Fruit fly (Drosophila melanogaster) whole organism, embryonic: ENCODE data around the gene Sec10.
A peak's percentile ranks its signal among the peaks of the same experiment; 100 is the strongest.

ENCODE experiments used
- B-H2 ChIP-seq: fragments of 200-800 bp; sonication (Bioruptor generic); optimal IDR thresholded peaks from 2 replicates; lab custom pipeline; 2018; ENCODE audit warnings: missing biosample characterization, mild to moderate bottlenecking, missing genetic modification characterization
- CG10147 ChIP-seq: fragments of 200-800 bp; sonication (Bioruptor generic); optimal IDR thresholded peaks from 2 replicates; lab custom pipeline; 2019; ENCODE audit warnings: missing biosample characterization, mild to moderate bottlenecking, missing genetic modification characterization, moderate library complexity
- CG10267 ChIP-seq: fragments of 200-800 bp; sonication (Bioruptor generic); optimal IDR thresholded peaks from 2 replicates; lab custom pipeline; 2018; ENCODE audit warnings: missing biosample characterization, mild to moderate bottlenecking, missing genetic modification characterization, moderate library complexity
- CG11398 ChIP-seq: fragments of 200-800 bp; sonication (Bioruptor generic); optimal IDR thresholded peaks from 2 replicates; lab custom pipeline; 2016; ENCODE audit warnings: missing biosample characterization, missing genetic modification characterization
- CG11456 ChIP-seq: fragments of 200-800 bp; sonication (Bioruptor generic); IDR thresholded peaks from 3 replicates; pipeline ENCODE4 v1.3.6; 2022; ENCODE audit warnings: missing biosample characterization, missing genetic modification characterization
- CG14014 ChIP-seq: fragments of 200-800 bp; sonication (Bioruptor generic); IDR thresholded peaks from 2 replicates; pipeline ENCODE4 v1.3.6; 2022; ENCODE audit warnings: missing biosample characterization, missing genetic modification characterization
- CG14710 ChIP-seq: fragments of 200-800 bp; sonication (Bioruptor generic); optimal IDR thresholded peaks from 3 replicates; lab custom pipeline; 2019; ENCODE audit warnings: missing biosample characterization, mild to moderate bottlenecking, missing genetic modification characterization, moderate library complexity
- CG1529 ChIP-seq: fragments of 200-800 bp; sonication (Bioruptor generic); optimal IDR thresholded peaks from 3 replicates; lab custom pipeline; 2018; ENCODE audit warnings: missing biosample characterization, missing genetic modification characterization
- CG17829 ChIP-seq: fragments of 200-800 bp; optimal IDR thresholded peaks from 2 replicates; lab custom pipeline; 2019; ENCODE audit warnings: missing biosample characterization, mild to moderate bottlenecking, missing genetic modification characterization, moderate library complexity
- CG1832 ChIP-seq: fragments of 200-800 bp; sonication (Bioruptor generic); optimal IDR thresholded peaks from 2 replicates; lab custom pipeline; 2017; ENCODE audit warnings: missing biosample characterization, mild to moderate bottlenecking, missing genetic modification characterization, inconsistent platforms
- CG2116 ChIP-seq: fragments of 200-800 bp; sonication (Bioruptor generic); optimal IDR thresholded peaks from 3 replicates; lab custom pipeline; 2018; ENCODE audit warnings: missing biosample characterization, mild to moderate bottlenecking, missing genetic modification characterization
- CG2129 ChIP-seq: fragments of 200-800 bp; sonication (Bioruptor generic); IDR thresholded peaks from 2 replicates; pipeline ENCODE4 v1.3.6; 2022; ENCODE audit warnings: missing biosample characterization, missing genetic modification characterization; ENCODE audit not compliant: partially characterized antibody
- CG2875 ChIP-seq: fragments of 200-800 bp; sonication (Bioruptor generic); optimal IDR thresholded peaks from 2 replicates; lab custom pipeline; 2017; ENCODE audit warnings: missing biosample characterization, mild to moderate bottlenecking, missing genetic modification characterization, missing genetic modification reagents
- CG31441 ChIP-seq: fragments of 200-800 bp; sonication (Bioruptor generic); IDR thresholded peaks from 2 replicates; pipeline ENCODE4 v1.3.6; 2022; ENCODE audit warnings: missing biosample characterization, missing genetic modification characterization
- CG34224 ChIP-seq: fragments of 200-800 bp; sonication (Bioruptor generic); IDR thresholded peaks from 3 replicates; pipeline ENCODE4 v1.3.6; 2022; ENCODE audit warnings: missing biosample characterization, missing genetic modification characterization; ENCODE audit not compliant: partially characterized antibody
- CG34376 ChIP-seq: fragments of 200-800 bp; sonication (Bioruptor generic); optimal IDR thresholded peaks from 2 replicates; lab custom pipeline; 2018; ENCODE audit warnings: missing biosample characterization, mild to moderate bottlenecking, missing genetic modification characterization
- CG3726 ChIP-seq: fragments of 200-800 bp; sonication (Bioruptor generic); IDR thresholded peaks from 3 replicates; pipeline ENCODE4, ENCODE4 v1.3.6; 2022; ENCODE audit warnings: missing biosample characterization, missing genetic modification characterization
- CG3847 ChIP-seq: fragments of 200-800 bp; sonication (Bioruptor generic); IDR thresholded peaks from 2 replicates; pipeline ENCODE4 v1.3.6; 2022; ENCODE audit warnings: missing biosample characterization, missing genetic modification characterization
- CG3995 ChIP-seq: fragments of 200-800 bp; sonication (Bioruptor generic); optimal IDR thresholded peaks from 3 replicates; lab custom pipeline; 2016; ENCODE audit warnings: missing biosample characterization, missing genetic modification characterization
- CG8765 ChIP-seq: fragments of 200-800 bp; sonication (Bioruptor generic); IDR thresholded peaks from 2 replicates; pipeline ENCODE4 v1.3.6; 2022; ENCODE audit warnings: missing biosample characterization, missing genetic modification characterization
- D19B ChIP-seq: fragments of 200-800 bp; sonication (Bioruptor generic); optimal IDR thresholded peaks from 2 replicates; lab custom pipeline; 2017; ENCODE audit warnings: missing biosample characterization, mild to moderate bottlenecking, missing genetic modification characterization
- Dek ChIP-seq: fragments of 200-800 bp; sonication (Bioruptor generic); optimal IDR thresholded peaks from 3 replicates; lab custom pipeline; 2019; ENCODE audit warnings: missing biosample characterization, mild to moderate bottlenecking, missing genetic modification characterization, moderate library complexity
- Dip3 ChIP-seq: fragments of 200-800 bp; sonication (Bioruptor generic); optimal IDR thresholded peaks from 3 replicates; lab custom pipeline; 2016; ENCODE audit warnings: missing biosample characterization, missing genetic modification characterization
- Gug ChIP-seq: fragments of 200-800 bp; sonication (Bioruptor generic); IDR thresholded peaks from 4 replicates; pipeline ENCODE4 v1.3.6; 2022; ENCODE audit warnings: missing biosample characterization, missing genetic modification characterization
- HHEX ChIP-seq: fragments of 200-800 bp; sonication (Bioruptor generic); optimal IDR thresholded peaks from 3 replicates; lab custom pipeline; 2017; ENCODE audit warnings: missing biosample characterization, mild to moderate bottlenecking, missing genetic modification characterization, missing genetic modification reagents
- HLH4C ChIP-seq: fragments of 200-800 bp; sonication (Bioruptor generic); IDR thresholded peaks from 3 replicates; pipeline ENCODE4 v1.3.6; 2022; ENCODE audit warnings: missing biosample characterization, missing genetic modification characterization; ENCODE audit not compliant: partially characterized antibody
- HmgZ ChIP-seq: fragments of 200-800 bp; sonication (Bioruptor generic); optimal IDR thresholded peaks from 2 replicates; lab custom pipeline; 2018; ENCODE audit warnings: missing biosample characterization, mild to moderate bottlenecking, missing genetic modification characterization
- Hr39 ChIP-seq: fragments of >200 bp; optimal IDR thresholded peaks from 2 replicates; lab custom pipeline; 2017
- Myb ChIP-seq: fragments of 200-800 bp; sonication (Bioruptor generic); optimal IDR thresholded peaks from 2 replicates; lab custom pipeline; 2016; ENCODE audit warnings: missing biosample characterization, missing genetic modification characterization
- Oli ChIP-seq: fragments of 200-800 bp; sonication (Bioruptor generic); optimal IDR thresholded peaks from 2 replicates; lab custom pipeline; 2018; ENCODE audit warnings: missing biosample characterization, mild to moderate bottlenecking, missing genetic modification characterization, moderate library complexity
- Opbp ChIP-seq: fragments of 200-800 bp; sonication (Bioruptor generic); IDR thresholded peaks from 3 replicates; pipeline ENCODE4 v1.3.6; 2022; ENCODE audit warnings: missing biosample characterization, missing genetic modification characterization; ENCODE audit not compliant: partially characterized antibody
- Ssrp ChIP-seq: fragments of 200-800 bp; sonication (Bioruptor generic); optimal IDR thresholded peaks from 2 replicates; lab custom pipeline; 2018; ENCODE audit warnings: missing biosample characterization, mild to moderate bottlenecking, missing genetic modification characterization, moderate library complexity
- Trl ChIP-seq, 3 experiments: fragments of >200 bp in 2 of 3; fragments of 200-800 bp in 1 of 3; sonication (Bioruptor generic) in 1 of 3; optimal IDR thresholded peaks; 2 replicates in 1 of 3; 3 replicates in 2 of 3; lab custom pipeline; 2016 to 2017; ENCODE audit warnings: missing biosample characterization in 1 of 3, missing genetic modification characterization in 1 of 3
- Xrp1 ChIP-seq: fragments of 200-800 bp; sonication (Bioruptor generic); IDR thresholded peaks from 2 replicates; pipeline ENCODE4 v1.3.6; 2022; ENCODE audit warnings: missing biosample characterization, missing genetic modification characterization
- bbx ChIP-seq: fragments of 200-800 bp; sonication (Bioruptor generic); IDR thresholded peaks from 2 replicates; pipeline ENCODE4 v1.3.6; 2022; ENCODE audit warnings: missing biosample characterization, missing genetic modification characterization; ENCODE audit not compliant: partially characterized antibody
- chn ChIP-seq: fragments of 200-800 bp; sonication (Bioruptor generic); optimal IDR thresholded peaks from 2 replicates; lab custom pipeline; 2016; ENCODE audit warnings: missing biosample characterization, missing genetic modification characterization
- croc ChIP-seq: fragments of 200-800 bp; sonication (Bioruptor generic); conservative IDR thresholded peaks from 3 replicates; pipeline ENCODE4 v1.3.6; 2022; ENCODE audit warnings: missing biosample characterization, missing genetic modification characterization
- crol ChIP-seq: fragments of 200-800 bp; sonication (Bioruptor generic); IDR thresholded peaks from 2 replicates; pipeline ENCODE4 v1.3.6; 2022; ENCODE audit warnings: missing biosample characterization, missing genetic modification characterization
- dati ChIP-seq: fragments of 200-800 bp; sonication (Bioruptor generic); IDR thresholded peaks from 2 replicates; pipeline ENCODE4 v1.3.6; 2022; ENCODE audit warnings: missing biosample characterization, missing genetic modification characterization
- kay ChIP-seq: fragments of 200-800 bp; sonication (Bioruptor generic); optimal IDR thresholded peaks from 2 replicates; lab custom pipeline; 2016; ENCODE audit warnings: missing biosample characterization, missing genetic modification characterization
- klu ChIP-seq: fragments of 200-800 bp; sonication (Bioruptor generic); IDR thresholded peaks from 2 replicates; pipeline ENCODE4 v1.3.6; 2022; ENCODE audit warnings: missing biosample characterization, missing genetic modification characterization
- nau ChIP-seq: fragments of 200-800 bp; sonication (Bioruptor generic); optimal IDR thresholded peaks from 3 replicates; lab custom pipeline; 2017; ENCODE audit warnings: missing biosample characterization, mild to moderate bottlenecking, missing genetic modification characterization, missing genetic modification reagents
- pan ChIP-seq, 4 experiments: fragments of >200 bp in 3 of 4; fragments of 200-800 bp in 1 of 4; sonication (Bioruptor generic) in 1 of 4; optimal IDR thresholded peaks in 3 of 4; IDR thresholded peaks in 1 of 4; 2 replicates each; pipeline versions ENCODE4 v1.3.6 to Lab custom; 2017 to 2022; ENCODE audit warnings: missing biosample characterization in 2 of 4, missing genetic modification characterization in 2 of 4, mixed read lengths in 1 of 4
- pho ChIP-seq: fragments of 200-800 bp; sonication (Bioruptor generic); optimal IDR thresholded peaks from 2 replicates; lab custom pipeline; 2016; ENCODE audit warnings: missing biosample characterization, missing genetic modification characterization
- pros ChIP-seq: fragments of 200-800 bp; sonication (Bioruptor generic); optimal IDR thresholded peaks from 3 replicates; lab custom pipeline; 2019; ENCODE audit warnings: missing biosample characterization, mild to moderate bottlenecking, missing genetic modification characterization, moderate library complexity
- psq ChIP-seq: fragments of 200-800 bp; sonication (Bioruptor generic); optimal IDR thresholded peaks from 2 replicates; lab custom pipeline; 2017; ENCODE audit warnings: missing biosample characterization, missing genetic modification characterization
- rib ChIP-seq: fragments of 200-800 bp; sonication (Bioruptor generic); IDR thresholded peaks from 2 replicates; pipeline ENCODE4 v1.3.6; 2022; ENCODE audit warnings: missing biosample characterization, missing genetic modification characterization
- tx ChIP-seq: fragments of 200-800 bp; sonication (Bioruptor generic); optimal IDR thresholded peaks from 2 replicates; lab custom pipeline; 2016; ENCODE audit warnings: missing biosample characterization, missing genetic modification characterization
- zen2 ChIP-seq: fragments of 200-800 bp; sonication (Bioruptor generic); IDR thresholded peaks from 3 replicates; pipeline ENCODE4 v1.3.6; 2022; ENCODE audit warnings: missing biosample characterization, missing genetic modification characterization; ENCODE audit not compliant: partially characterized antibody

Gene Sec10

dm6 chr3R:24108902-24109389 lies 25.7 kb upstream of the Sec10 start, which contains the start of the genes eIF4EHP and CG18428 (continued):
- TF ChIP-seq crol (GFP tag; lab: Robert Waterston, UW) (no peak), CG14710 (tag; lab: Kevin White, UChicago) (peak; percentile 99), Trl (optimal IDR thresholded peaks at IDR 0.05; lab: Kevin White, UChicago) (no peak), Trl (GFP tag; optimal IDR thresholded peaks at IDR 0.05; lab: Kevin White, UChicago) (peak; percentile 84), CG34224 (GFP tag; lab: Robert Waterston, UW) (no peak), chn (GFP tag; lab: Kevin White, UChicago) (peak; percentile 88), HLH4C (GFP tag; lab: Robert Waterston, UW) (no peak), nau (GFP tag; lab: Kevin White, UChicago) (peak; percentile 96), Gug (peak; percentile 96), pros (peak; percentile 81), CG11398 (GFP tag; lab: Kevin White, UChicago) (peak; percentile 79), CG11456 (GFP tag; lab: Robert Waterston, UW) (peak; percentile 98), D19B (GFP tag; lab: Kevin White, UChicago) (peak; percentile 99), CG3847 (GFP tag; lab: Robert Waterston, UW) (no peak), Dek (tag; lab: Kevin White, UChicago) (peak; percentile 99), CG14014 (GFP tag; lab: Robert Waterston, UW) (no peak), bbx (GFP tag; lab: Robert Waterston, UW) (no peak), Hr39 (lab: Kevin White, UChicago) (no peak), rib (GFP tag; lab: Robert Waterston, UW) (no peak), CG1832 (GFP tag; lab: Kevin White, UChicago) (no peak), pho (GFP tag; lab: Kevin White, UChicago) (peak; percentile 88), CG10267 (tag; lab: Kevin White, UChicago) (peak; percentile 100), Myb (GFP tag; lab: Kevin White, UChicago) (peak; percentile 70), Oli (peak; percentile 99), kay (GFP tag; lab: Kevin White, UChicago) (peak; percentile 94), CG34376 (peak; percentile 98), Ssrp (tag; lab: Kevin White, UChicago) (peak; percentile 100), CG2116 (GFP tag; lab: Kevin White, UChicago) (peak; percentile 89), CG3726 (no peak; the same call in 2 of the 3 replicates), HmgZ (tag; lab: Kevin White, UChicago) (peak; percentile 99), CG31441 (GFP tag; lab: Robert Waterston, UW) (no peak), CG2875 (peak; percentile 94), CG1529 (GFP tag; lab: Kevin White, UChicago) (peak; percentile 98), CG8765 (GFP tag; lab: Robert Waterston, UW) (0 out of 2 replicates have a peak, but pooled peaks have one; percentile 98), klu (GFP tag; lab: Robert Waterston, UW) (no peak; the same call in 1 of the 2 replicates), Xrp1 (no peak), CG10147 (GFP tag; lab: Kevin White, UChicago) (peak; percentile 100), CG2129 (GFP tag; lab: Robert Waterston, UW) (no peak), pan (optimal IDR thresholded peaks at IDR 0.05; lab: Kevin White, UChicago) (peak in 1 of 2 experiments; percentile 73), pan (GFP tag; optimal IDR thresholded peaks at IDR 0.05 in 1 of 2, IDR thresholded peaks at IDR 0.05 in 1 of 2) (peak in 1 of 2 experiments; percentile 73), dati (GFP tag; lab: Robert Waterston, UW) (no peak), zen2 (GFP tag; lab: Robert Waterston, UW) (no peak), B-H2 (GFP tag; lab: Kevin White, UChicago) (peak; percentile 100), Opbp (no peak), HHEX (GFP tag; lab: Kevin White, UChicago) (peak; percentile 98), CG17829 (tag; lab: Kevin White, UChicago) (peak; percentile 100), psq (peak; percentile 96), croc (peak; percentile 99), CG3995 (GFP tag; lab: Kevin White, UChicago) (peak; percentile 74), tx (GFP tag; lab: Kevin White, UChicago) (peak; percentile 69), Dip3 (GFP tag; lab: Kevin White, UChicago) (peak; percentile 89)
